Worm (Caenorhabditis elegans): Measurements from ENCODE around the gene F56A8.9.
A peak's percentile ranks its signal among the peaks of the same experiment; 100 is the strongest.

The F56A8.9 gene

ce11 chrIII:13268856-13269255 is 14.4 kb downstream of the F56A8.9 start, which contains the start of gene cpf-2 (continued):
- TF ChIP-seq pros-1 (tag; optimal IDR thresholded peaks at IDR 0.05): no peak
- TF ChIP-seq ceh-18 (tag; optimal IDR thresholded peaks at IDR 0.05): peak; percentile 40
- TF ChIP-seq ceh-9 (tag; optimal IDR thresholded peaks at IDR 0.05): no peak
- TF ChIP-seq ceh-45 (GFP tag; IDR thresholded peaks at IDR 0.05): no peak
- peak; percentile 43 for TF ChIP-seq syd-9 (tag; optimal IDR thresholded peaks at IDR 0.05)
- peak; percentile 53 for TF ChIP-seq fax-1 (tag; optimal IDR thresholded peaks at IDR 0.05)
- peak; percentile 56 for TF ChIP-seq madf-2 (tag; optimal IDR thresholded peaks at IDR 0.05)
- TF ChIP-seq K09A11.1 (tag; optimal IDR thresholded peaks at IDR 0.05; ENCODE audit: insufficient read depth): peak; percentile 65
- peak; percentile 12 for TF ChIP-seq pat-9 (tag; optimal IDR thresholded peaks at IDR 0.05)
- no peak for TF ChIP-seq eyg-1 (tag; optimal IDR thresholded peaks at IDR 0.05)
- peak; percentile 69 for TF ChIP-seq nfya-1 (tag; optimal IDR thresholded peaks at IDR 0.05)
- peak; percentile 75 for TF ChIP-seq tbx-2 (tag; optimal IDR thresholded peaks at IDR 0.05)
- peak; percentile 67 for TF ChIP-seq ceh-2 (tag; optimal IDR thresholded peaks at IDR 0.05)
- peak; percentile 79 for TF ChIP-seq K02D7.2 (tag; optimal IDR thresholded peaks at IDR 0.05)
- TF ChIP-seq C08G9.2 (tag; optimal IDR thresholded peaks at IDR 0.05): peak; percentile 80
- peak; percentile 55 for TF ChIP-seq T23F11.4 (GFP tag; optimal IDR thresholded peaks at IDR 0.05)
- TF ChIP-seq elt-2 (tag; optimal IDR thresholded peaks at IDR 0.05): peak; percentile 77
- TF ChIP-seq elt-4 (tag; optimal IDR thresholded peaks at IDR 0.05): no peak
- TF ChIP-seq unc-3 (GFP tag; conservative IDR thresholded peaks at IDR 0.05): peak; percentile 54; the same call in 1 of the 2 replicates
- peak; percentile 52 for TF ChIP-seq unc-3 (tag; optimal IDR thresholded peaks at IDR 0.05)
- peak; percentile 7 for TF ChIP-seq hlh-8 (tag; optimal IDR thresholded peaks at IDR 0.05)
- peak; percentile 82 for TF ChIP-seq ceh-31 (tag; optimal IDR thresholded peaks at IDR 0.05)
- TF ChIP-seq ztf-16 (tag; optimal IDR thresholded peaks at IDR 0.05): peak; percentile 69
- TF ChIP-seq mec-3 (tag; optimal IDR thresholded peaks at IDR 0.05; ENCODE audit: borderline replicate concordance): no peak
- TF ChIP-seq ama-1 (optimal IDR thresholded peaks at IDR 0.05): no peak
- TF ChIP-seq ceh-24 (tag; optimal IDR thresholded peaks at IDR 0.05): no peak
- peak; percentile 47 for TF ChIP-seq hlh-15 (tag; optimal IDR thresholded peaks at IDR 0.05)
- peak; percentile 55 for TF ChIP-seq ceh-48 (tag; optimal IDR thresholded peaks at IDR 0.05)
- TF ChIP-seq ceh-14 (tag; optimal IDR thresholded peaks at IDR 0.05): peak; percentile 54
- no peak for TF ChIP-seq pqm-1 (tag; optimal IDR thresholded peaks at IDR 0.05)
- peak; percentile 48 for TF ChIP-seq ttx-3 (tag; optimal IDR thresholded peaks at IDR 0.05)
- no peak for TF ChIP-seq pax-1 (tag; optimal IDR thresholded peaks at IDR 0.05)

DNA sequence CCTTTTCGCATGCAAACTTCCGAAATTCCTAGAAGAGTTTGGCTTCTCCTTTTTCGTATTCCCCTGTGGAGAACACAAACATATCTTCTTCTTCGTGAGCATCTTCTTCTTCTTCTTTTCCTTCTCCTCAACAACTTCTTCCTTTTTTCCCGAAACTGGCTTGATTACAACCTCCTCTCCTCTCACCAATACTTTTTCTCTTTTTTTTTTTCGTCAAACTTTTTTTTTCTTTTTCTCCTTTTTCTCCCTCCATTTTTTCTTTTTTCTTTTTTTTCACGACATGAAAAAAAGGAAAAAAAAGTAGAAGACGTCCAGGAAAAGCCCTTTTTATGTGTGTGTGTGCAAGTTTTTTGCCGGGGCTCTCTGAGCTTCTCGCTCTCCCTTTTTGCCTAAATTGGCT is 16.4 kb downstream of the F56A8.9 start:
- TF ChIP-seq dmd-4 (tag; optimal IDR thresholded peaks at IDR 0.05; ENCODE audit: borderline replicate concordance) (no peak), unc-42 (tag; optimal IDR thresholded peaks at IDR 0.05) (peak; percentile 53)

DNA sequence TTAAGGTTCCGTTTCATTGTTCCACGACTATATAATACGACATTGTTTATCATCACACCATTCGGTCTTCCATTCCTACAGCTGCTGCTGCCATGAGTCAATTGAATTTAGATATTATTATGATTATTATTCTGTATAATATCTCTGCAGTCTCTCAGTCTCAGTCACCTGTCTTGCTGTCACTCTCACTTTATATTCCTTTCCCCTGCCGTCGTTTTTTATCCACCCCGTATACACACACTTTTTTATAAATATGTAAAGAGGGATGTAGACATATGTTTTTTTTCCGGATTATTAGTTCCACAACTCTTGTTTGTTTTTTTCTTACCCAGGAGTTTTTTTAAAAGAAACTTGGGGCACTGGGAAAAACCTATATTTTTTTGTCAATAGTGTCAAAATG is 17.8 kb downstream of the F56A8.9 start:
- TF ChIP-seq ama-1 (optimal IDR thresholded peaks at IDR 0.05) (no peak), sdc-2 (tag; optimal IDR thresholded peaks at IDR 0.05) (peak; percentile 81)

DNA sequence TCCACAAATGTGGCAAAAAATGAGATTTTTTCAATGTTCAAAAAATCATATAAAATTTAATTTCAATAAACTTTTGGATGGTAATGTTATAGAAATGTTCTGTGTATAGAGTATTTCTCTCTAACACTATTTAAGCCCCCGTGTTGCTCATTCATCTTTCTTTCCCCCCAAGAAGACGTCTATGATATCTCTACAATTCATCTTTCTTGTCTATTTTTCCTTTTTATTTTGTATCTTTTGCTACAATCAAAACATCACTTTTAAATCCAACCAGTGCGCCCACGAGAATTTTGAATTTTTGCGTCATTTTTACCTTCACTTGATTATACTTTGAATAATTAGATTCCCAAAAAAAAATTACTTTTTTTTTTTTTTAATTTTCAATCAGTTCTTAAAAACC is 18.3 kb downstream of the F56A8.9 start:
- TF ChIP-seq ceh-6 (GFP tag; optimal IDR thresholded peaks at IDR 0.05) (no peak), nhr-232 (tag; optimal IDR thresholded peaks at IDR 0.05) (no peak), dmd-4 (tag; optimal IDR thresholded peaks at IDR 0.05; ENCODE audit: borderline replicate concordance) (no peak), pha-2 (tag; optimal IDR thresholded peaks at IDR 0.05) (no peak), mec-3 (tag; optimal IDR thresholded peaks at IDR 0.05; ENCODE audit: borderline replicate concordance) (no peak), ceh-14 (tag; optimal IDR thresholded peaks at IDR 0.05) (no peak), odd-2 (tag; optimal IDR thresholded peaks at IDR 0.05) (no peak), K09A11.1 (tag; optimal IDR thresholded peaks at IDR 0.05; ENCODE audit: insufficient read depth) (no peak), madf-2 (tag; optimal IDR thresholded peaks at IDR 0.05) (no peak), lin-11 (tag; optimal IDR thresholded peaks at IDR 0.05) (no peak), che-1 (tag; optimal IDR thresholded peaks at IDR 0.05) (no peak), ztf-16 (tag; optimal IDR thresholded peaks at IDR 0.05) (no peak), rnt-1 (tag; optimal IDR thresholded peaks at IDR 0.05) (no peak), ttx-3 (tag; optimal IDR thresholded peaks at IDR 0.05) (no peak), ceh-24 (tag; optimal IDR thresholded peaks at IDR 0.05) (no peak), unc-86 (tag; optimal IDR thresholded peaks at IDR 0.05) (no peak), ama-1 (optimal IDR thresholded peaks at IDR 0.05) (no peak), C08G9.2 (tag; optimal IDR thresholded peaks at IDR 0.05) (no peak)

Data from whole organism, late embryonic.